Worm (Caenorhabditis elegans): Measurements from ENCODE around the gene dot-1.3.

dot-1.3 gene

ce11 chrX:12323439-12323838 lies 20.8 kb upstream of the dot-1.3 start, which contains the start of gene srd-40:
Gene srd-40 (plus strand): TSS chrX:12323739.
- no peak for TF ChIP-seq hlh-1 (tag; optimal IDR thresholded peaks at IDR 0.05)
- no peak for TF ChIP-seq zip-8 (tag; optimal IDR thresholded peaks at IDR 0.05)
- TF ChIP-seq unc-39 (tag; optimal IDR thresholded peaks at IDR 0.05) = no peak
- no peak for TF ChIP-seq nhr-28 (tag; optimal IDR thresholded peaks at IDR 0.05)
- no peak for TF ChIP-seq ceh-43 (GFP tag; optimal IDR thresholded peaks at IDR 0.05)
- TF ChIP-seq unc-62 (GFP tag; optimal IDR thresholded peaks at IDR 0.05) = no peak
- TF ChIP-seq ham-2 (GFP tag; optimal IDR thresholded peaks at IDR 0.05) = no peak
- TF ChIP-seq nhr-12 (tag; optimal IDR thresholded peaks at IDR 0.05) = no peak
- TF ChIP-seq mab-5 (tag; optimal IDR thresholded peaks at IDR 0.05) = no peak
- TF ChIP-seq flh-1 (GFP tag; optimal IDR thresholded peaks at IDR 0.05) = no peak
- TF ChIP-seq M03D4.4 (tag; optimal IDR thresholded peaks at IDR 0.05) = no peak
- no peak for TF ChIP-seq ztf-11 (tag; optimal IDR thresholded peaks at IDR 0.05)
- no peak for TF ChIP-seq elt-3 (tag; optimal IDR thresholded peaks at IDR 0.05)
- TF ChIP-seq lin-32 (GFP tag; optimal IDR thresholded peaks at IDR 0.05) = no peak
- no peak for TF ChIP-seq bed-3 (GFP tag; optimal IDR thresholded peaks at IDR 0.05)
- no peak for TF ChIP-seq elt-1 (tag; optimal IDR thresholded peaks at IDR 0.05; ENCODE audit: borderline replicate concordance, insufficient read depth)
- no peak for TF ChIP-seq ces-1 (GFP tag; optimal IDR thresholded peaks at IDR 0.05)
- TF ChIP-seq ceh-83 (GFP tag; optimal IDR thresholded peaks at IDR 0.05) = no peak
- TF ChIP-seq drap-1 (GFP tag; optimal IDR thresholded peaks at IDR 0.05) = no peak

ce11 chrX:12321357-12321756 lies 18.7 kb upstream of the dot-1.3 start, which contains the start of gene F17A2.13:
Gene F17A2.13 (plus strand): TSS chrX:12321657.
- TF ChIP-seq ceh-83 (GFP tag; optimal IDR thresholded peaks at IDR 0.05) = no peak
- no peak for TF ChIP-seq ces-1 (GFP tag; optimal IDR thresholded peaks at IDR 0.05)
- TF ChIP-seq sptf-1 (tag; optimal IDR thresholded peaks at IDR 0.05) = no peak
- no peak for TF ChIP-seq ham-2 (GFP tag; optimal IDR thresholded peaks at IDR 0.05)
- no peak for TF ChIP-seq pha-4 (tag; optimal IDR thresholded peaks at IDR 0.05)
- TF ChIP-seq bed-3 (GFP tag; optimal IDR thresholded peaks at IDR 0.05) = no peak
- TF ChIP-seq ztf-11 (tag; optimal IDR thresholded peaks at IDR 0.05) = no peak
- no peak for TF ChIP-seq lin-32 (GFP tag; optimal IDR thresholded peaks at IDR 0.05)
- no peak for TF ChIP-seq sem-2 (GFP tag; optimal IDR thresholded peaks at IDR 0.05)
- no peak for TF ChIP-seq flh-1 (GFP tag; optimal IDR thresholded peaks at IDR 0.05)
- TF ChIP-seq snpc-4 (tag; optimal IDR thresholded peaks at IDR 0.05) = no peak
- TF ChIP-seq elt-1 (tag; optimal IDR thresholded peaks at IDR 0.05; ENCODE audit: borderline replicate concordance, insufficient read depth) = no peak
- no peak for TF ChIP-seq unc-39 (tag; optimal IDR thresholded peaks at IDR 0.05)
- no peak for TF ChIP-seq cnd-1 (tag; optimal IDR thresholded peaks at IDR 0.05)
- TF ChIP-seq unc-120 (tag; optimal IDR thresholded peaks at IDR 0.05; ENCODE audit: poor library complexity, severe bottlenecking) = no peak
- no peak for TF ChIP-seq nhr-28 (tag; optimal IDR thresholded peaks at IDR 0.05)
- TF ChIP-seq nhr-76 (tag; optimal IDR thresholded peaks at IDR 0.05) = no peak
- TF ChIP-seq zip-8 (tag; optimal IDR thresholded peaks at IDR 0.05) = no peak

ce11 chrX:12320737-12321136 lies 18.1 kb upstream of the dot-1.3 start, which contains the start of gene ceh-40:
Gene ceh-40 (minus strand): TSS chrX:12320777.
- TF ChIP-seq cnd-1 (tag; optimal IDR thresholded peaks at IDR 0.05) (peak; percentile 36), zip-8 (tag; optimal IDR thresholded peaks at IDR 0.05) (peak; percentile 50), mls-2 (tag; optimal IDR thresholded peaks at IDR 0.05) (no peak), unc-62 (GFP tag; optimal IDR thresholded peaks at IDR 0.05) (peak; percentile 51), nhr-2 (tag; optimal IDR thresholded peaks at IDR 0.05) (peak; percentile 74), elt-1 (tag; optimal IDR thresholded peaks at IDR 0.05; ENCODE audit: borderline replicate concordance, insufficient read depth) (no peak), ceh-39 (tag; optimal IDR thresholded peaks at IDR 0.05) (peak; percentile 63)

DNA sequence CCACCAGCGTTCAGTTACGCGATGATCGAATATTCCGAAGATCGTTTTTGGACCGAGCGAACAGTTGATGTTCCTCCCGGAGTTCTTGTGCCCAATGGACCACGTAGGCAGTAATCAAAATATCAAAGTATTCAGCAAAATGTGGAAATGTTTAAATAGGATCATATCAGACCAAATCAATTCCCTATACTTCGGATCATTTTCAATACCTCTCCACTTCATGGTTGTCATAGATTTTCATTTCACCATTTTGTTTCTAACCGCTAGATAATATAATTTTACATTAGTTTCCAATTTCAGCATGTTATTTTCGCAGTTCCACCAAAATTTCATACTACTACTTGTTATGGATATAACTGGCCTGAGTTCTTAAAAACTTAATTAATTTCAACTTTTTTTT lies 14.9 kb upstream of the dot-1.3 start:
- TF ChIP-seq pha-4 (tag; optimal IDR thresholded peaks at IDR 0.05) (no peak), sem-2 (GFP tag; optimal IDR thresholded peaks at IDR 0.05) (no peak), bed-3 (GFP tag; optimal IDR thresholded peaks at IDR 0.05) (no peak), unc-39 (tag; optimal IDR thresholded peaks at IDR 0.05) (no peak), blmp-1 (tag; optimal IDR thresholded peaks at IDR 0.05) (no peak), snpc-4 (tag; optimal IDR thresholded peaks at IDR 0.05) (no peak), nhr-28 (tag; optimal IDR thresholded peaks at IDR 0.05) (no peak), nhr-2 (tag; optimal IDR thresholded peaks at IDR 0.05) (no peak), mep-1 (tag; optimal IDR thresholded peaks at IDR 0.05) (no peak), drap-1 (GFP tag; optimal IDR thresholded peaks at IDR 0.05) (no peak), tbx-8 (GFP tag; optimal IDR thresholded peaks at IDR 0.05) (no peak)
